Fruit fly (Drosophila melanogaster) whole organism: ENCODE measurements around the gene CG13674.

Source experiments
- EcR ChIP-seq, 2 experiments: fragments of >200 bp; optimal IDR thresholded peaks; 2 replicates each; lab custom pipeline; 2017; ENCODE audit warnings: missing biosample characterization in 2 of 2, missing genetic modification characterization in 2 of 2, missing genetic modification reagents in 2 of 2
- usp ChIP-seq: fragments of >200 bp; optimal IDR thresholded peaks from 2 replicates; lab custom pipeline; 2017; ENCODE audit warnings: missing biosample characterization, missing genetic modification characterization, mixed read lengths

DNA sequence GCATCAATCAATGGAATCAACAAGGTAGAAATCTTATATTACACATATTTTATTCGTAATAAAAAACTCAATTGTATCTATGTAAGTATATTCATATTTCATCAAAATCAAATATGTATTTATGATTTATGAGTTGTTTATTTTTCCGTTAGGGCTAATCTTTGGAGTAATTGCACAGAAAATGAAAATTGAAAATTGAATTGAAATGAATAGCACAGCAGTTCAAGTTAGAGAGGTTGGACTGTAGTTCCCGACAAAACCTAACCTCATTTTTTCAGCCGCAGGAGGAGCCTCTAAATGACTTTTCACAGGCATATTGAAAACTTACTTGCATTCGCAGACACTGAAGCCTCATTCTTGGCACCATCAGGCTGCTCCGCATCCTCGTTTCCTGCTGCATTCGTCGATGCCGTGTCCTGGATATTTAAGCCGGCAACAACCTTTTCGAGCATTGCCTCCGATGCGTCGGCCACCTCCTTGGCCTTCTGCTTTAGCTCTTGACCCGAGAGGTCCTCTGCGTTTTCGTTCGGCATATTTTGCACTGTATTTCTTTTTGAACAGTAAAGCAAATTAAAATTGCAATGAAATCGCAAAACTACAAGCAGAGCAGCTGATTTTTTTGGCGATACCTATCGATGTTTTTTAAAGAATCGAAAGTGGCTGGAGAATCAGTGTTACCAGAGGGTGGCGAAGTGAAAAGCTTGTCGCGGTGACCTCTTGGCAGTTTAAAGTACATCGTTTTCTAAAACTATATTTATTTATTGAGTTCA lies 40.8 kb downstream of the CG13674 start, which contains the start of gene Nmt:
- TF ChIP-seq usp (GFP tag; lab: Kevin White, UChicago) (no peak), EcR (GFP tag; optimal IDR thresholded peaks at IDR 0.05; lab: Kevin White, UChicago) (no peak)
